Fruit fly (Drosophila melanogaster) whole organism, pupa: ENCODE results near the gene CG11436.

ENCODE experiments used
- Pif1A ChIP-seq: fragments of 200-800 bp; sonication (Bioruptor generic); optimal IDR thresholded peaks from 3 replicates; lab custom pipeline; 2016; ENCODE audit warnings: missing biosample characterization, missing genetic modification characterization
- Pif1B ChIP-seq: fragments of 200-800 bp; sonication (Bioruptor generic); optimal IDR thresholded peaks from 3 replicates; lab custom pipeline; 2016; ENCODE audit warnings: missing biosample characterization, missing genetic modification characterization

dm6 chrX:4563980-4564379 is 12.3 kb upstream of the CG11436 start:
- TF ChIP-seq Pif1B (no peak), Pif1A (GFP tag; lab: Kevin White, UChicago) (no peak)
